Worm (Caenorhabditis elegans) whole organism, L3 larva: ENCODE data around the gene tag-191.

Experiments used
- ama-1 ChIP-seq: fragments of 150-350 bp; optimal IDR thresholded peaks from 2 replicates; lab custom pipeline; 2018
- ceh-82 ChIP-seq: fragments of 150-350 bp; optimal IDR thresholded peaks from 2 replicates; lab custom pipeline; 2014; ENCODE audit warnings: missing biosample characterization, missing genetic modification characterization
- fos-1 ChIP-seq: fragments of 150-350 bp; optimal IDR thresholded peaks from 2 replicates; lab custom pipeline; 2014; ENCODE audit warnings: missing biosample characterization, missing genetic modification characterization
- nhr-43 ChIP-seq: sonication (generic microtip); optimal IDR thresholded peaks from 2 replicates; lab custom pipeline; 2016; ENCODE audit warnings: mild to moderate bottlenecking, missing genetic modification characterization, missing compliant biosample characterization; ENCODE audit not compliant: poor library complexity, severe bottlenecking
- unc-39 ChIP-seq: sonication (generic microtip); optimal IDR thresholded peaks from 4 replicates; lab custom pipeline; 2017; ENCODE audit warnings: missing biosample characterization, missing genetic modification characterization

DNA sequence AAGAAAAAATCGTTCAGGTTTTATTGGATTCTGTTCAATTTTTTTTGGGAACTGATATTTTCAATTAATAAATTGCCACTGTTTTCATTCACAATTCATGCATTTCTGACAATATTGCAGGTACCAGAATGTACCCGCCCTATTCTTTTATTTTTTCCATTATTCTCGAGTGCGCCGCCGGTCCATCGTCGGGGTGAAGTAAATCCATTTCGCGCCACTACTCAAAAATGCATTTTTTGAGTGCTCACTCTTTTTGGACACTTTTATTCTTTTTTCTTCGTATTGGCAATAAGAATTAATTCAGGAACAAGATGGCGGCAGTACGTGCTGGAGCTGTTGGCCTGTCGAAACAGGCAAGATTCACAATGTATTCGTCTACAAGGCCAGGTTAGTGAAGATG lies 5.4 kb downstream of the tag-191 start, which contains the start of gene kcnl-4:
- TF ChIP-seq ceh-82 (tag; lab: Kevin White, UChicago): no peak
- TF ChIP-seq nhr-43 (tag; lab: Kevin White, UChicago): no peak
- no peak for TF ChIP-seq ama-1 (lab: Kevin White, UChicago)
- TF ChIP-seq fos-1 (tag; lab: Kevin White, UChicago): no peak
- TF ChIP-seq unc-39 (tag; lab: Kevin White, UChicago): no peak
